Worm (Caenorhabditis elegans) whole organism, early embryonic: Measurements from ENCODE around the gene clp-6.

Experiments used
- B0310.2 ChIP-seq: sonication (generic microtip); optimal IDR thresholded peaks from 2 replicates; lab custom pipeline; 2016; ENCODE audit warnings: mild to moderate bottlenecking, missing genetic modification characterization, missing compliant biosample characterization
- F13C5.2 ChIP-seq: sonication (generic microtip); optimal IDR thresholded peaks from 2 replicates; lab custom pipeline; 2017; ENCODE audit warnings: mild to moderate bottlenecking, missing genetic modification characterization, inconsistent platforms, missing compliant biosample characterization
- aly-1 ChIP-seq: sonication (generic microtip); optimal IDR thresholded peaks from 2 replicates; lab custom pipeline; 2016; ENCODE audit warnings: missing genetic modification characterization, missing compliant biosample characterization
- ama-1 ChIP-seq: fragments of 150-350 bp; optimal IDR thresholded peaks from 2 replicates; lab custom pipeline; 2014
- ceh-13 ChIP-seq: fragments of 200-800 bp; sonication (Bioruptor generic); optimal IDR thresholded peaks from 2 replicates; lab custom pipeline; 2018; ENCODE audit warnings: mild to moderate bottlenecking, missing genetic modification characterization, missing compliant biosample characterization
- ceh-36 ChIP-seq: sonication (generic microtip); optimal IDR thresholded peaks from 2 replicates; lab custom pipeline; 2016; ENCODE audit warnings: missing genetic modification characterization, inconsistent platforms, missing compliant biosample characterization
- ets-7 ChIP-seq: sonication (generic microtip); optimal IDR thresholded peaks from 2 replicates; lab custom pipeline; 2016; ENCODE audit warnings: missing genotype, missing genetic modification characterization, missing compliant biosample characterization
- flt-1 ChIP-seq: fragments of 200-800 bp; sonication (Bioruptor generic); IDR thresholded peaks from 2 replicates; pipeline ENCODE4 v1.3.6; 2022; ENCODE audit warnings: missing genetic modification characterization, missing compliant biosample characterization
- hmbx-1 ChIP-seq: sonication (generic microtip); optimal IDR thresholded peaks from 2 replicates; lab custom pipeline; 2016; ENCODE audit warnings: mild to moderate bottlenecking, missing genetic modification characterization, missing compliant biosample characterization
- hmg-4 ChIP-seq: fragments of 200-800 bp; sonication (Bioruptor generic); optimal IDR thresholded peaks from 2 replicates; lab custom pipeline; 2018; ENCODE audit warnings: mild to moderate bottlenecking, missing genetic modification characterization, missing compliant biosample characterization
- hnd-1 ChIP-seq: sonication (generic microtip); optimal IDR thresholded peaks from 2 replicates; lab custom pipeline; 2016; ENCODE audit warnings: missing genetic modification characterization, missing compliant biosample characterization
- pes-1 ChIP-seq: fragments of 200-800 bp; sonication (Bioruptor generic); IDR thresholded peaks from 2 replicates; pipeline ENCODE4 v1.3.6; 2022; ENCODE audit warnings: missing genetic modification reagents, missing genetic modification characterization, missing compliant biosample characterization
- scrt-1 ChIP-seq: fragments of 200-800 bp; sonication (Bioruptor generic); IDR thresholded peaks from 2 replicates; pipeline ENCODE4 v1.3.6; 2022; ENCODE audit warnings: missing genetic modification characterization, missing compliant biosample characterization
- sea-1 ChIP-seq: fragments of 200-800 bp; sonication (Bioruptor generic); conservative IDR thresholded peaks from 2 replicates; pipeline ENCODE4 v1.3.6; 2022; ENCODE audit warnings: missing genetic modification characterization, missing compliant biosample characterization
- tbx-11 ChIP-seq: fragments of 200-800 bp; sonication (Bioruptor generic); IDR thresholded peaks from 2 replicates; pipeline ENCODE4 v1.3.6; 2022; ENCODE audit warnings: missing genetic modification characterization, missing compliant biosample characterization
- tbx-37 ChIP-seq: fragments of 200-800 bp; sonication (Bioruptor generic); conservative IDR thresholded peaks from 2 replicates; pipeline ENCODE4 v1.3.6; 2022; ENCODE audit warnings: missing genetic modification reagents, missing genetic modification characterization, missing compliant biosample characterization
- tra-4 ChIP-seq: sonication (generic microtip); optimal IDR thresholded peaks from 2 replicates; lab custom pipeline; 2017; ENCODE audit warnings: missing genetic modification characterization, missing compliant biosample characterization

clp-6 gene

DNA sequence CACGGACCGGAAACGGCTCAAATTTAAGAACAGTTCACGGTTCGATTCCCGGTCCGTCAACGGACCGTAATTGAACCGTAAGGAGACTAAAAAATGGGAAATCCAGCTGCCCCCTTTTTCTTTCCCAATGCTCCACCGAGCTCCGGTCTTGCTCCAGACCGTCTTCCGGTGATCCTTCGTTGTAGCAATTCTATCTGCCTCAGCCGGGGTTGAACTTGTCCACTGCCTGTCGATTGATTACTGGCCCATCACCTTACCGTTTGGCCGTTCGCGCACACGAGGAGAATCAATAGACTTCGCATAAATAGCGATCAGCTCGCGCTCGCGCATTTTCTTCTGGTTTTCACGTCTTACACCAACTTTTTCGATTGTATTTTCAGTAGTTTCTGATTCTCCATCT, 13.7 kb upstream of the clp-6 start:
- peak; percentile 24; the same call in 1 of the 2 replicates for TF ChIP-seq pes-1 (GFP tag; lab: Robert Waterston, UW)

ce11 chrIV:1445920-1446319, 11.1 kb upstream of the clp-6 start, which contains the start of gene clp-7:
TSS of gene clp-7 (minus strand) at chrIV:1445966.
- TF ChIP-seq tbx-37 = no peak
- TF ChIP-seq flt-1 (GFP tag; lab: Robert Waterston, UW) = no peak
- no peak for TF ChIP-seq scrt-1
- TF ChIP-seq sea-1 (GFP tag; lab: Robert Waterston, UW) = no peak
- TF ChIP-seq ets-7 (tag; lab: Kevin White, UChicago) = no peak
- TF ChIP-seq tra-4 = no peak
- no peak for TF ChIP-seq hnd-1 (tag; lab: Kevin White, UChicago)
- TF ChIP-seq ceh-36 (tag; lab: Kevin White, UChicago) = no peak
- no peak for TF ChIP-seq F13C5.2 (tag; lab: Kevin White, UChicago)
- no peak for TF ChIP-seq pes-1 (GFP tag; lab: Robert Waterston, UW)
- no peak for TF ChIP-seq tbx-11 (GFP tag; lab: Robert Waterston, UW)
- no peak for TF ChIP-seq hmg-4 (GFP tag; lab: Kevin White, UChicago)

DNA sequence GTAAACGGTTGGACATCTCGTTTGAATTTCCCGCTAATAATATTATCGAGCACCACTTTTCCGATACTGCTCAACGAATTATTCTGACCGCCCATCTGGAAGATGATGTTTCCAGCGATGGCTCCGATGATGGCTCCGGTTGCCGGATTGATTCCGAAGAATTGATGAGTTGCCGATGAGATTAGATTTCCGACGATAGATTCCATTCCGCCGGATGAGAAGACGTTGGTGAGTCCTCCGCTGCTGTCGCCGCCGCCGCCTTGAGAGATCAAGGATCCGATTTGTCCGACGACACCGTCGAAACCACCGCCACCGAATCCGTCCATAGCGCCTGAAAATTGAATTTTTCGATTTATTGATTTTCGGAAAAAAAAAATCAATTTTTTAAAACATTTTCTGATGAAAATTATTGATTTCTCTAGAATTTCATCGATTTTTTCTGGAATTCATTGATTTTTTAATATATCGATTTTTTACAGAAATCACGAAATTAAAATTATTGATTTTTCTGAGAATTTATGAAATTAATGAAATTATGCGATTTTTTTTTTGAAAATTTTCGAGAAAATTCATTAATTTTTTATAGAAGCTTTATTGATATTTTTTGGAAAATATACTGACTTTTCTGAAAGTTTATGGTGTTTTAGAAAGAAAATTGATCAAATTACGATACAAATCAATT, 9.3 kb upstream of the clp-6 start:
- TF ChIP-seq hmbx-1 (tag; lab: Kevin White, UChicago) (no peak), tra-4 (no peak), ama-1 (lab: Kevin White, UChicago) (no peak), flt-1 (GFP tag; lab: Robert Waterston, UW) (no peak), F13C5.2 (tag; lab: Kevin White, UChicago) (no peak)

DNA sequence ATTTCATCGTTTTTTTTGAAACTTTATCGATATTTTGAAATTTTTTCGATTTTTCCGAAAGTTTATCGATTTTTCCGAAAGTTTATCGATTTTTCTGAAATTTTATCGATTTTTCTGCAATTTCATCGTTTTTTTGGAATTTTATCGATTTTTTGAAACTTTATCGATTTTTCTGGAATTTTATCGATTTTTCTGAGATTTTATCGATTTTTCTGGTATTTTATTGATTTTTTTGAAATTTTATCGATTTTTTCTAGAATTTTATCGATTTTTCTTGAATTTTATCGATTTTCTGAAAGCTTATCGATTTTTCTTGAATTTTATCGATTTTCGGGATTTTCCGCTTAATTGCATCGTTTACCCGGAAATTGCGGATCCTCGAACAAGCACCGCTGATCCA, 8.7 kb upstream of the clp-6 start:
- TF ChIP-seq ceh-36 (tag; lab: Kevin White, UChicago) (no peak), hmg-4 (GFP tag; lab: Kevin White, UChicago) (no peak), tbx-11 (GFP tag; lab: Robert Waterston, UW) (no peak), F13C5.2 (tag; lab: Kevin White, UChicago) (no peak), tbx-37 (no peak), ama-1 (lab: Kevin White, UChicago) (no peak), sea-1 (GFP tag; lab: Robert Waterston, UW) (no peak), aly-1 (tag; lab: Kevin White, UChicago) (no peak), hnd-1 (tag; lab: Kevin White, UChicago) (no peak)

DNA sequence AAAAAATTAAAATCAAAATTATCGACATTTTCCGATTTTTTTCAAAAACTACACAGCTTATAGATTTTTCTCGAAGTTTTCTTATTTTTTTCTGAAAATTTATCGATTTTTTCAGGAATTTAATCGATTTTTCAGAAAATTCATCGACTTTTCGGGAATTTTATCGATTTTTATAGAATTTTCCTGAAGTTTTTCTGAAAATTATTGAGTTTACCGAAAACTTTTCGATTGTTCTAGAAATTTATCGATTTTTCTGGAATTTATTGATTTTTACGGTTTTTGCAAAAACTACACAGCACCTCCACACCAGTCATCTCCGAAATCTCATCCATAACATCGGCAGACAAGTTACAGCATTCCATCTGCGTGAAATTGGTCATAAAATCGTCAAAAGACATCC, 2.8 kb upstream of the clp-6 start:
- TF ChIP-seq tra-4 = no peak
- no peak for TF ChIP-seq hnd-1 (tag; lab: Kevin White, UChicago)
- TF ChIP-seq ceh-36 (tag; lab: Kevin White, UChicago) = no peak

- TF ChIP-seq tbx-11 (GFP tag; lab: Robert Waterston, UW) (no peak), hnd-1 (tag; lab: Kevin White, UChicago) (no peak), F13C5.2 (tag; lab: Kevin White, UChicago) (no peak), pes-1 (GFP tag; lab: Robert Waterston, UW) (no peak), sea-1 (GFP tag; lab: Robert Waterston, UW) (no peak), aly-1 (tag; lab: Kevin White, UChicago) (no peak), ama-1 (lab: Kevin White, UChicago) (no peak), scrt-1 (no peak), tbx-37 (no peak), hmbx-1 (tag; lab: Kevin White, UChicago) (no peak), ceh-13 (GFP tag; lab: Kevin White, UChicago) (no peak), B0310.2 (tag; lab: Kevin White, UChicago) (no peak), tra-4 (no peak), hmg-4 (GFP tag; lab: Kevin White, UChicago) (no peak), ceh-36 (tag; lab: Kevin White, UChicago) (no peak), ets-7 (tag; lab: Kevin White, UChicago) (no peak), flt-1 (GFP tag; lab: Robert Waterston, UW) (no peak)
These were observed 320 bp upstream of the clp-6 start for ce11 chrIV:1435159-1435558.

- TF ChIP-seq ets-7 (tag; lab: Kevin White, UChicago) (no peak), hnd-1 (tag; lab: Kevin White, UChicago) (no peak), scrt-1 (no peak), sea-1 (GFP tag; lab: Robert Waterston, UW) (no peak), tbx-37 (no peak), ceh-36 (tag; lab: Kevin White, UChicago) (no peak), pes-1 (GFP tag; lab: Robert Waterston, UW) (no peak), hmbx-1 (tag; lab: Kevin White, UChicago) (no peak), aly-1 (tag; lab: Kevin White, UChicago) (no peak), hmg-4 (GFP tag; lab: Kevin White, UChicago) (no peak), B0310.2 (tag; lab: Kevin White, UChicago) (no peak), F13C5.2 (tag; lab: Kevin White, UChicago) (no peak), ama-1 (lab: Kevin White, UChicago) (no peak), tbx-11 (GFP tag; lab: Robert Waterston, UW) (no peak), ceh-13 (GFP tag; lab: Kevin White, UChicago) (no peak), tra-4 (no peak), flt-1 (GFP tag; lab: Robert Waterston, UW) (no peak)
These were observed 861 bp downstream of the clp-6 start for ce11 chrIV:1433978-1434377.

DNA sequence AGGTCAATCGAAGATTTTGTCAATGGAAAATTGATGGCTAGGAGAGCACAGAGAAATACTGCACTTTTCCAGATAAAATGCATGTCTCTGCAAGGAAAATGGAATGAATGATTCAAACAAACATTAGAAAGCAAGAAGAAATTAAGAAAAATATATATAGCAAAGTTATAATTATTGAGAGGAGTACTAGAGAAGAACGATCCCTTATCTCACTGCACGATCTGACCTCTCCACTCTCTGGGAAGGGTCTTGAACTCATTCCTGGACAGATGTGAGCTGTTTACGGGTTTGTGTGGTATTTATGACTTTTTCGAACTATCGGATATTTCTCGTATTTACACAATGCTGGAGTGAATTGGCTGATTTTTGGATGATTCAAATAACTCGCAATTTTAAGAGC, 4.6 kb downstream of the clp-6 start, which contains the start of gene Y77E11A.23:
Y77E11A.23 (minus strand) TSS at position 107 of the 400 bp plus-strand sequence.
- TF ChIP-seq flt-1 (GFP tag; lab: Robert Waterston, UW) (no peak), hmg-4 (GFP tag; lab: Kevin White, UChicago) (no peak), aly-1 (tag; lab: Kevin White, UChicago) (no peak), hnd-1 (tag; lab: Kevin White, UChicago) (no peak), tbx-11 (GFP tag; lab: Robert Waterston, UW) (no peak), ets-7 (tag; lab: Kevin White, UChicago) (no peak), tra-4 (no peak), pes-1 (GFP tag; lab: Robert Waterston, UW) (no peak), sea-1 (GFP tag; lab: Robert Waterston, UW) (no peak), F13C5.2 (tag; lab: Kevin White, UChicago) (no peak), ceh-36 (tag; lab: Kevin White, UChicago) (no peak), tbx-37 (no peak), B0310.2 (tag; lab: Kevin White, UChicago) (no peak), hmbx-1 (tag; lab: Kevin White, UChicago) (no peak), scrt-1 (no peak), ama-1 (lab: Kevin White, UChicago) (no peak), ceh-13 (GFP tag; lab: Kevin White, UChicago) (no peak)
